Fruit fly (Drosophila melanogaster): Measurements from ENCODE around the gene MED15.
A peak's percentile ranks its signal among the peaks of the same experiment; 100 is the strongest.

The MED15 gene

dm6 chr2L:472829-473228 is at the start of gene MED15:
TSS of gene MED15 (plus strand) at chr2L:473013.
- TF ChIP-seq CTCF (optimal IDR thresholded peaks at IDR 0.05) (no peak), CG8478 (optimal IDR thresholded peaks at IDR 0.05) (no peak)

DNA sequence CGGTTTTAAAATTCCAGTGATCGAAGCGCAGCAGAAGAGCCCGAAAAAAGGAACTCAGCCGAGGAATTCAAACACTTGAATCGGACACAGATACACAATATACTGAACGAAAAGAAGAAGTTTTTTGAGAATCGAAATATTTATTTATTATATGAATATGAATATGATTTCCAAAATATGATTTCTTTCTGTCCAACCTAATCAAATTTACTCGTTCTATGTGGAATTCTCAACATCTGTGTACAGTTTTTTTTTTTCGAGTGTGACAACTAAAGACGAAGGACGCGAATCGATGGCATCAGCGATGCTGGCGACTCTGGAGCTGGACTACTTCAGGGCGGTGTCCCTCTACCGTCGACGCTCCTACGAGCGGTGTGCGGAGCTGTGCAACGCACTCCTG is 49.7 kb upstream of the MED15 start:
- no peak for TF ChIP-seq CG8478 (optimal IDR thresholded peaks at IDR 0.05)
- TF ChIP-seq CTCF (optimal IDR thresholded peaks at IDR 0.05): no peak

DNA sequence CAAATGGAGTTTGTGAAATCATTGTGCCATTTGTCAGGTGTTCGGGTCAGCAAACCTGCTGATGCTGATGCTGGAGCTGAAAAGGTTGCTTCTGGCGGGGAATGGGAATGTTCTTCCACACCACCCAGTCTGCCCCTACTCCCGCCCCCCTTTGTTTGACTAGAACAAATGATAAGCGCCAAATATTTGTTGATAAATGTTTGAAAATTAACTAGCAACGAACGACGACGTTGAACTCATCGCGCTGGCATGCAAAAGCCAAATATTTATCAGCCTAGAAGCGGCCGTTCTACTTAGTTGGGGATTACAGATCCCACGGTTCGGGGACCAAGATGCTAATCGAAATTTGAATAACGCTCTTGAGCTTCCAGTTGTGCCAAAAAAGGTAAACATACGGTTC is 47.3 kb upstream of the MED15 start:
- TF ChIP-seq CTCF (optimal IDR thresholded peaks at IDR 0.05) (no peak), CG8478 (optimal IDR thresholded peaks at IDR 0.05) (no peak)

DNA sequence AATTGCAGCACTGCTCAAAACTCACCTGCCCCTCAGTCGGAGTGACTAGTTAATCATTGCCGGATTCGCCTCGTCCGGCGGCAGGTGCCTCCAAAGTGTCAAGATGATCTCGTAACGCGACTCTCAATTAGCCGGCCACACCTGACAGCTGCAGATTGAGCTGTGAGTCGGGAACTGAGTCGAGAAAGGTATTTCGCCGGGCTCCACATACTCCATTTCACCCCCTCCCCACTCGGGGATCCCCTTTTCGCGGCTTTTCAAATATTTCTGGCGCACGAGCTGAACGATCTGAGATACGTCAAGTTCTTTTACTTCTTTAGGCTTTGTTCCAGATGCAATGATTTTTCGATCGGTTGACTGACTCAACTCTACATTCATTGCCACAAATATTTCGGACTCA is 46.4 kb upstream of the MED15 start:
- TF ChIP-seq CG8478 (optimal IDR thresholded peaks at IDR 0.05) (no peak), CTCF (optimal IDR thresholded peaks at IDR 0.05) (no peak)

dm6 chr2L:427338-428234 is 45.2 kb upstream of the MED15 start:
- no peak for TF ChIP-seq CG8478 (optimal IDR thresholded peaks at IDR 0.05)
- TF ChIP-seq CTCF (optimal IDR thresholded peaks at IDR 0.05): no peak

dm6 chr2L:428380-428989 is 44.3 kb upstream of the MED15 start:
- TF ChIP-seq CTCF (optimal IDR thresholded peaks at IDR 0.05) (no peak), CG8478 (optimal IDR thresholded peaks at IDR 0.05) (no peak)

DNA sequence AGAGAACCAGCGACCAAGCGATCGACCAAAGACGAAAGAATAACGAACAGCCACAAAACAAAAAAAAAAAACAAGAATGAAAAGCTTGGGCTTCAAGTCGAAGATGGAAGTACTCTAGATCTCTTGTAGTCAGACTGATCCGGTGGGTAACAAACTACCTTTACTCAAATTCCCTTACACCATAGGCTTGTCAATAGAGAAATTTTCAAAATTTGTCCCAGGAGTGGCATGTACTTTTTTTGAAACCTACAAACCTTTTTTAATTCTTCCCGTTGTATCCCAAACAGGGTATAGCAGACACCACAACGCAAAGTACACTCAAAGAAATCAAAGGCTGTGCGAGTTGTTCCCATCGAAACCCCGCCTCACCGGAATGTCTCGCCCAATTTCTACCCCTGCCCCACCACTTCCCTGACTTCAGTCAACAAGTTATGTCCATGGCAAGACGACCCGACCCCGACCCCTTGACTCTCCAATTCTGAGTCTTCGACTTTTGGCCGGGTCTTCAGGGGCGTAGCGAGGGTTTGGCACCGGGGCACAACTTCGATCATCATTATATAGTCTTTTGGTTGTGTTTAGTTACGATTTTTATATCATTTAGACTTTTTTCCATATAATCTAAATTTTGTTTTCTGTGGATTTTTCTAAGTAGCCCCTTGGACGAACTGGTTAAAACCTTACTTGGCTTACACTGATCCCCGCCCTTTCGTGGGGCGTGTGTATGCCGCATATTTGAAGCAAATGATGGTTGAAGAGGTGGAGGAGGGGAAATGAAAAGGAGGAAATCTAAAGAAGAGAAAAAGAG is 42.9 kb upstream of the MED15 start:
- no peak for TF ChIP-seq CTCF (optimal IDR thresholded peaks at IDR 0.05)
- no peak for TF ChIP-seq CG8478 (optimal IDR thresholded peaks at IDR 0.05)

- TF ChIP-seq CTCF (optimal IDR thresholded peaks at IDR 0.05): peak in 1 of 2 experiments; percentile 24
- no peak for TF ChIP-seq CG8478 (optimal IDR thresholded peaks at IDR 0.05)
Observed at dm6 chr2L:430820-431628, 41.8 kb upstream of the MED15 start, which contains the start of gene ex. TSS of gene ex (plus strand) at chr2L:431227.

dm6 chr2L:431629-431984 is 41.2 kb upstream of the MED15 start:
- TF ChIP-seq CTCF (optimal IDR thresholded peaks at IDR 0.05) (no peak), CG8478 (optimal IDR thresholded peaks at IDR 0.05) (no peak)

dm6 chr2L:432119-432518 is 40.7 kb upstream of the MED15 start:
- TF ChIP-seq CTCF (optimal IDR thresholded peaks at IDR 0.05): no peak
- TF ChIP-seq CG8478 (optimal IDR thresholded peaks at IDR 0.05): no peak

- TF ChIP-seq CG8478 (optimal IDR thresholded peaks at IDR 0.05) (no peak), CTCF (optimal IDR thresholded peaks at IDR 0.05) (no peak)
Observed at dm6 chr2L:434439-434838, 38.4 kb upstream of the MED15 start.

dm6 chr2L:435311-435806 is 37.5 kb upstream of the MED15 start:
- no peak for TF ChIP-seq CTCF (optimal IDR thresholded peaks at IDR 0.05)
- no peak for TF ChIP-seq CG8478 (optimal IDR thresholded peaks at IDR 0.05)

dm6 chr2L:437498-437897 is 35.3 kb upstream of the MED15 start:
- TF ChIP-seq CTCF (optimal IDR thresholded peaks at IDR 0.05): no peak
- TF ChIP-seq CG8478 (optimal IDR thresholded peaks at IDR 0.05): no peak

DNA sequence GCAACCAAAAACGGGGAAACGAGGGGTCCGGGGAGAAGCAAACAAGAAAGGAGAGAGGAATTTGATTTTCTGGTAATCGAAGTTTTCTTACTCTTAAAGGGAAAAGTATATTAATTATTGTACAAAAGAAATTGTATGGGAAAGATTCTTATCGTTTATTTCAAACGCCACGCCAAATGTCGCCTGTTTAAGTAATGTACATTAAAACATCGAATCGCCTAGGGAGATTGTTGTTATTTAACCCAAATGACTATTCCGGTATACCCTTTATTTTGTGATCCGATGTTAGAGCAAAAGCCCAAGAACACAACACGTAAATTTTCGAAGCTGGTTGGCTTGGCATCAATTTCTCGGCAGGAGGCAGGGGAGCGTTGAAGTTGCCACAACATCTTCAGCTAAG is 33.5 kb upstream of the MED15 start:
- TF ChIP-seq CG8478 (optimal IDR thresholded peaks at IDR 0.05): no peak

Data from S2 (cell line).